Worm (Caenorhabditis elegans): ENCODE results near the gene Y43C5A.7.

ce11 chrIV:10250577-10251075 is 26.4 kb upstream of the Y43C5A.7 start, which contains the start of gene daf-14:
- TF ChIP-seq blmp-1 (tag; optimal IDR thresholded peaks at IDR 0.05) (no peak), unc-62 (GFP tag; optimal IDR thresholded peaks at IDR 0.05) (no peak), ceh-83 (GFP tag; optimal IDR thresholded peaks at IDR 0.05) (no peak), elt-3 (tag; optimal IDR thresholded peaks at IDR 0.05) (no peak), lin-13 (tag; optimal IDR thresholded peaks at IDR 0.05) (no peak)

All from whole organism, mixed stage, embryonic.